Worm (Caenorhabditis elegans) whole organism, L4 larva: ENCODE results near the gene prx-3.

Source experiments
- D1046.2 ChIP-seq: fragments of 200-800 bp; sonication (Bioruptor generic); IDR thresholded peaks from 2 replicates; pipeline ENCODE4 v1.3.6; 2022; ENCODE audit warnings: missing genetic modification characterization, missing compliant biosample characterization
- F10B5.3 ChIP-seq: sonication (generic microtip); optimal IDR thresholded peaks from 2 replicates; lab custom pipeline; 2016; ENCODE audit warnings: mild to moderate bottlenecking, missing genetic modification characterization, missing compliant biosample characterization
- F26F4.8 ChIP-seq: fragments of 200-800 bp; sonication (Bioruptor generic); conservative IDR thresholded peaks from 2 replicates; pipeline ENCODE4 v1.3.6; 2022; ENCODE audit warnings: missing genetic modification characterization, missing compliant biosample characterization
- F37D6.2 ChIP-seq: sonication (generic microtip); optimal IDR thresholded peaks from 2 replicates; lab custom pipeline; 2016; ENCODE audit warnings: mild to moderate bottlenecking, missing genetic modification characterization, missing compliant biosample characterization
- R02D3.7 ChIP-seq: fragments of 150-350 bp; sonication (generic microtip); optimal IDR thresholded peaks from 3 replicates; lab custom pipeline; 2014; ENCODE audit warnings: missing biosample characterization, missing genetic modification characterization
- Y5F2A.4 ChIP-seq: fragments of 200-800 bp; sonication (Bioruptor generic); optimal IDR thresholded peaks from 2 replicates; lab custom pipeline; 2018; ENCODE audit warnings: mild to moderate bottlenecking, missing genetic modification characterization, missing compliant biosample characterization
- arid-1 ChIP-seq: fragments of 200-800 bp; sonication (Bioruptor generic); conservative IDR thresholded peaks from 2 replicates; pipeline ENCODE4 v1.3.6; 2022; ENCODE audit warnings: missing genetic modification reagents, missing genetic modification characterization, missing compliant biosample characterization
- ceh-32 ChIP-seq: sonication (generic microtip); optimal IDR thresholded peaks from 2 replicates; lab custom pipeline; 2016; ENCODE audit warnings: mild to moderate bottlenecking, missing genetic modification characterization, missing compliant biosample characterization; ENCODE audit not compliant: poor library complexity
- ceh-44 ChIP-seq: fragments of 200-800 bp; sonication (Bioruptor generic); IDR thresholded peaks from 2 replicates; pipeline ENCODE4 v1.3.6; 2022; ENCODE audit warnings: missing genetic modification reagents, missing genetic modification characterization, missing compliant biosample characterization
- ceh-82 ChIP-seq: sonication (generic microtip); optimal IDR thresholded peaks from 2 replicates; lab custom pipeline; 2017; ENCODE audit warnings: missing biosample characterization, missing genetic modification characterization
- ces-1 ChIP-seq: fragments of 150-350 bp; sonication (generic microtip); optimal IDR thresholded peaks from 4 replicates; lab custom pipeline; 2014; ENCODE audit warnings: missing biosample characterization, missing genetic modification reagents, missing genetic modification characterization
- daf-12 ChIP-seq: fragments of 150-350 bp; optimal IDR thresholded peaks from 2 replicates; lab custom pipeline; 2014; ENCODE audit warnings: missing biosample characterization, missing genetic modification reagents, missing genetic modification characterization
- daf-16 ChIP-seq, 3 experiments: sonication (generic microtip); optimal IDR thresholded peaks; 2 replicates each; lab custom pipeline; 2016 to 2017; ENCODE audit warnings: missing genetic modification characterization in 3 of 3, missing genetic modification reagents in 3 of 3, mild to moderate bottlenecking in 2 of 3, missing compliant biosample characterization in 2 of 3, missing biosample characterization in 1 of 3, moderate library complexity in 1 of 3
- daf-19 ChIP-seq: fragments of 200-800 bp; sonication (Bioruptor generic); conservative IDR thresholded peaks from 2 replicates; pipeline ENCODE4 v1.3.6; 2022; ENCODE audit warnings: missing genetic modification characterization, missing compliant biosample characterization
- daf-8 ChIP-seq: fragments of 200-800 bp; sonication (Bioruptor generic); IDR thresholded peaks from 2 replicates; pipeline ENCODE4 v1.3.6; 2022; ENCODE audit warnings: missing genetic modification characterization, missing compliant biosample characterization
- dmd-6 ChIP-seq: fragments of 200-800 bp; sonication (Bioruptor generic); IDR thresholded peaks from 2 replicates; pipeline ENCODE4 v1.3.6; 2022; ENCODE audit warnings: missing genetic modification reagents, missing genetic modification characterization, missing compliant biosample characterization
- dmd-9 ChIP-seq: fragments of 200-800 bp; sonication (Bioruptor generic); IDR thresholded peaks from 2 replicates; pipeline ENCODE4 v1.3.6; 2022; ENCODE audit warnings: missing genetic modification reagents, missing genetic modification characterization, missing compliant biosample characterization
- dve-1 ChIP-seq: sonication (generic microtip); optimal IDR thresholded peaks from 2 replicates; lab custom pipeline; 2017; ENCODE audit warnings: antibody characterized with exemption, mild to moderate bottlenecking, missing genetic modification characterization, missing compliant biosample characterization; ENCODE audit not compliant: insufficient read depth
- fkh-10 ChIP-seq: fragments of 150-350 bp; optimal IDR thresholded peaks from 2 replicates; lab custom pipeline; 2014; ENCODE audit warnings: missing biosample characterization, missing genetic modification reagents, missing genetic modification characterization
- fos-1 ChIP-seq: fragments of 150-350 bp; optimal IDR thresholded peaks from 2 replicates; lab custom pipeline; 2014; ENCODE audit warnings: missing biosample characterization, missing genetic modification characterization
- gei-8 ChIP-seq: fragments of 200-800 bp; sonication (Bioruptor generic); optimal IDR thresholded peaks from 2 replicates; lab custom pipeline; 2018; ENCODE audit warnings: mild to moderate bottlenecking, missing genetic modification characterization, missing compliant biosample characterization
- jun-1 ChIP-seq: fragments of 150-350 bp; optimal IDR thresholded peaks from 2 replicates; lab custom pipeline; 2014; ENCODE audit warnings: missing biosample characterization, missing genetic modification reagents, missing genetic modification characterization
- lim-7 ChIP-seq: fragments of 200-800 bp; sonication (Bioruptor generic); IDR thresholded peaks from 2 replicates; pipeline ENCODE4 v1.3.6; 2022; ENCODE audit warnings: missing genetic modification characterization, missing compliant biosample characterization
- lin-13 ChIP-seq: fragments of 150-350 bp; optimal IDR thresholded peaks from 2 replicates; lab custom pipeline; 2014; ENCODE audit warnings: missing biosample characterization, missing genetic modification reagents, missing genetic modification characterization
- lin-29 ChIP-seq: fragments of 200-800 bp; sonication (Bioruptor generic); IDR thresholded peaks from 2 replicates; pipeline ENCODE4 v1.3.6; 2022; ENCODE audit warnings: missing genetic modification reagents, missing genetic modification characterization, missing compliant biosample characterization
- lin-38 ChIP-seq: fragments of 200-800 bp; sonication (Bioruptor generic); IDR thresholded peaks from 2 replicates; pipeline ENCODE4 v1.3.6; 2022; ENCODE audit warnings: missing genetic modification reagents, missing genetic modification characterization, missing compliant biosample characterization
- lir-3 ChIP-seq: sonication (generic microtip); optimal IDR thresholded peaks from 2 replicates; lab custom pipeline; 2016; ENCODE audit warnings: mild to moderate bottlenecking, missing genetic modification characterization, missing compliant biosample characterization
- lsy-2 ChIP-seq, 2 experiments: fragments of 150-350 bp in 1 of 2; sonication (generic microtip) in 1 of 2; optimal IDR thresholded peaks; 2 replicates each; lab custom pipeline; 2014 to 2017; ENCODE audit warnings: missing biosample characterization in 2 of 2, missing genetic modification characterization in 2 of 2
- madf-9 ChIP-seq: fragments of 200-800 bp; sonication (Bioruptor generic); conservative IDR thresholded peaks from 2 replicates; pipeline ENCODE4 v1.3.6; 2022; ENCODE audit warnings: missing genetic modification reagents, missing genetic modification characterization, missing compliant biosample characterization
- mep-1 ChIP-seq: fragments of 150-350 bp; sonication (generic microtip); optimal IDR thresholded peaks from 3 replicates; lab custom pipeline; 2014; ENCODE audit warnings: missing biosample characterization, missing genetic modification characterization
- nhr-102 ChIP-seq: sonication (generic microtip); optimal IDR thresholded peaks from 2 replicates; lab custom pipeline; 2016; ENCODE audit warnings: mild to moderate bottlenecking, missing genetic modification characterization, moderate library complexity, missing compliant biosample characterization
- nhr-111 ChIP-seq: fragments of 200-800 bp; sonication (Bioruptor generic); optimal IDR thresholded peaks from 2 replicates; lab custom pipeline; 2018; ENCODE audit warnings: mild to moderate bottlenecking, missing genetic modification characterization, missing compliant biosample characterization
- nhr-28 ChIP-seq: fragments of 150-350 bp; optimal IDR thresholded peaks from 2 replicates; lab custom pipeline; 2014; ENCODE audit warnings: missing biosample characterization, missing genetic modification characterization
- nhr-41 ChIP-seq: fragments of 200-800 bp; sonication (Bioruptor generic); IDR thresholded peaks from 2 replicates; pipeline ENCODE4 v1.3.6; 2022; ENCODE audit warnings: missing genetic modification reagents, missing genetic modification characterization, missing compliant biosample characterization
- nhr-48 ChIP-seq: sonication (generic microtip); optimal IDR thresholded peaks from 2 replicates; lab custom pipeline; 2016; ENCODE audit warnings: mild to moderate bottlenecking, missing genetic modification characterization, missing compliant biosample characterization
- nhr-6 ChIP-seq: fragments of 150-350 bp; optimal IDR thresholded peaks from 2 replicates; lab custom pipeline; 2014; ENCODE audit warnings: missing biosample characterization, missing genetic modification characterization
- nhr-77 ChIP-seq: fragments of 150-350 bp; optimal IDR thresholded peaks from 2 replicates; lab custom pipeline; 2014; ENCODE audit warnings: missing biosample characterization, missing genetic modification characterization
- php-3 ChIP-seq: fragments of 200-800 bp; sonication (Bioruptor generic); IDR thresholded peaks from 2 replicates; pipeline ENCODE4 v1.3.6; 2022; ENCODE audit warnings: missing genetic modification reagents, missing genetic modification characterization, missing compliant biosample characterization
- pqm-1 ChIP-seq: sonication (generic microtip); optimal IDR thresholded peaks from 2 replicates; lab custom pipeline; 2017; ENCODE audit warnings: missing biosample characterization, missing genetic modification characterization
- saeg-2 ChIP-seq: fragments of 200-800 bp; sonication (Bioruptor generic); IDR thresholded peaks from 2 replicates; pipeline ENCODE4 v1.3.6; 2022; ENCODE audit warnings: missing genetic modification reagents, missing genetic modification characterization, missing compliant biosample characterization
- skn-1 ChIP-seq: fragments of 150-350 bp; optimal IDR thresholded peaks from 2 replicates; lab custom pipeline; 2014; ENCODE audit warnings: missing biosample characterization, missing genetic modification characterization
- snpc-1.2 ChIP-seq: fragments of 200-800 bp; sonication (Bioruptor generic); IDR thresholded peaks from 2 replicates; pipeline ENCODE4 v1.3.6; 2022; ENCODE audit warnings: missing genetic modification reagents, missing genetic modification characterization, missing compliant biosample characterization
- snpc-4 ChIP-seq: fragments of 150-350 bp; optimal IDR thresholded peaks from 2 replicates; lab custom pipeline; 2014; ENCODE audit warnings: missing biosample characterization, missing genetic modification characterization
- spr-1 ChIP-seq: sonication (generic microtip); optimal IDR thresholded peaks from 2 replicates; lab custom pipeline; 2016; ENCODE audit warnings: mild to moderate bottlenecking, missing genetic modification characterization, missing compliant biosample characterization
- tag-97 ChIP-seq: fragments of 200-800 bp; sonication (Bioruptor generic); IDR thresholded peaks from 2 replicates; pipeline ENCODE4 v1.3.6; 2022; ENCODE audit warnings: missing genetic modification characterization, missing compliant biosample characterization
- unc-39 ChIP-seq: sonication (generic microtip); optimal IDR thresholded peaks from 2 replicates; lab custom pipeline; 2017; ENCODE audit warnings: missing biosample characterization, missing genetic modification characterization
- zfp-2 ChIP-seq: sonication (generic microtip); optimal IDR thresholded peaks from 2 replicates; lab custom pipeline; 2016; ENCODE audit warnings: mild to moderate bottlenecking, missing genetic modification characterization, missing compliant biosample characterization
- zfp-3 ChIP-seq: fragments of 200-800 bp; sonication (Bioruptor generic); conservative IDR thresholded peaks from 2 replicates; pipeline ENCODE4 v1.3.6; 2022; ENCODE audit warnings: missing genetic modification reagents, missing genetic modification characterization, missing compliant biosample characterization
- zip-11 ChIP-seq: fragments of 200-800 bp; sonication (Bioruptor generic); IDR thresholded peaks from 2 replicates; pipeline ENCODE4 v1.3.6; 2022; ENCODE audit warnings: missing genetic modification characterization, missing compliant biosample characterization
- zip-2 ChIP-seq: fragments of 150-350 bp; optimal IDR thresholded peaks from 2 replicates; lab custom pipeline; 2014; ENCODE audit warnings: missing biosample characterization, missing genetic modification characterization

Gene prx-3

DNA sequence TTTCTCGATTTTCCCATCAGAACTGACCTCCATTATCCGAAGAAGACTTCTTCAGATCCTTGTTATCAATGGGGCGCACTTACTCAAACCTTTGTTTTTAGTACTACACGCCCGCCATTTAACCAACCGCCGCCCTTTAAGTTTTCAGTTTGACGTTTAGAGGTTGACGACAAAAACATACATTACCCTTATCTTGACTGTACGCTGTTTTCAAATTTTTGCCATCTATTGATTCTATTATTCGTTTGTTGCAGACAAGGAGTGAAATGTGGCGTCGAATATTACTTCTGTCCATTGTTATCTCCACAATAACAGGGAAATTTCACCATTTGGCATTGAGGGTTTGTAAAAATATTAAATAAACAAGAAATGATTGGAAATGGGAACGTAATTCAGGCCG, 19.7 kb downstream of the prx-3 start, which contains the start of gene C15H9.5 (continued):
- TF ChIP-seq ceh-82 (tag; lab: Kevin White, UChicago) = no peak
- no peak for TF ChIP-seq lin-29 (GFP tag; lab: Robert Waterston, UW)
- peak; percentile 56 for TF ChIP-seq dve-1 (tag; lab: Kevin White, UChicago)
- no peak for TF ChIP-seq ces-1 (GFP tag; lab: Kevin White, UChicago)
- TF ChIP-seq pqm-1 (tag; lab: Kevin White, UChicago) = peak; percentile 38
- no peak for TF ChIP-seq Y5F2A.4 (GFP tag; lab: Kevin White, UChicago)
- no peak for TF ChIP-seq zfp-3 (GFP tag; lab: Robert Waterston, UW)
- no peak for TF ChIP-seq dmd-6 (GFP tag; lab: Robert Waterston, UW)
- TF ChIP-seq arid-1 (GFP tag; lab: Robert Waterston, UW) = no peak
- TF ChIP-seq skn-1 (tag; lab: Kevin White, UChicago) = no peak
- no peak for TF ChIP-seq nhr-102 (tag; lab: Kevin White, UChicago)
- no peak for TF ChIP-seq php-3 (GFP tag; lab: Robert Waterston, UW)
- TF ChIP-seq dmd-9 (GFP tag; lab: Robert Waterston, UW) = no peak
- TF ChIP-seq fos-1 (tag; lab: Kevin White, UChicago) = no peak

DNA sequence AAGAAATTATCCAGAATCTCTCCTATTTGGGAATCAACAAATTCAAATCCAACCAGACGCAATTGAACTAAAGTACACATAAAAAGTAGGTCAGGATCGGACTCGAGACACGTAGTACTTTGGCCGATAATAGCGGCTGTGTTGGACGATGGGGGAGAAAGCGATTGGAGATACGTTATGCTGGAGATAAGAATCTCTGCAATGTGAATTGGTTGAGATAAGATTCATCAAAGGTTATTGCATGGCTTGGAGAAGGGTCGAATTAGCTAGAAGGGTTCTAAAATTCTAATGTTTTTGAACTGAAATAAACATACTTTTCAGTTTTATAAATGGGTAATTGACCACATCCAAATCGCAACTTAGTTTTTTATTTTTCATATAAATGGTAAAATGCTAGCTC, 20.2 kb downstream of the prx-3 start:
- TF ChIP-seq lin-38 (GFP tag; lab: Robert Waterston, UW) (no peak), arid-1 (GFP tag; lab: Robert Waterston, UW) (no peak), F37D6.2 (no peak), madf-9 (GFP tag; lab: Robert Waterston, UW) (no peak), gei-8 (no peak), ceh-82 (tag; lab: Kevin White, UChicago) (no peak), zip-11 (no peak), ceh-32 (no peak), spr-1 (tag; lab: Kevin White, UChicago) (no peak), F10B5.3 (tag; lab: Kevin White, UChicago) (no peak), nhr-6 (tag; lab: Kevin White, UChicago) (no peak), ceh-44 (no peak), F26F4.8 (GFP tag; lab: Robert Waterston, UW) (no peak), mep-1 (tag; lab: Kevin White, UChicago) (no peak), snpc-4 (tag; lab: Kevin White, UChicago) (no peak), unc-39 (no peak), nhr-111 (no peak), nhr-48 (tag; lab: Kevin White, UChicago) (no peak)

DNA sequence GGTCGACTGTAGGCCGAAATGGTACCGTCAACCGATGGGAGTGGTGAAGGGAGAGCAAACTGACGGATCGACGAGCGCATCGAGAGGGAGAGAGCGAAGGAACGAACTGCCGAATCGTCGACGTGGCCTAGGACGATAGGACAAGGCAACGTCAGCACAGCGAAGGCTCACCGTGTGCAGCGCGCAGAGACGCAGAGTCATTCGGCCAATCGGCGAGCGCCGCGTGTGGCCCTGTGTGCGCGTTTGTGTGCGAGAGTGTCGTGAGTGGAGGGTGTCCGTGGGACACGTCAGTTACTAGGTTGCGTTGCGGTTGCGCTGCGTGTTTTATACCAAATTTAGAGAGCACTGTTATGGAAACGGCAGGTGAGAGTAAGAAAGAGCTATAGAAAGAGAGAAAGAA, 20.8 kb downstream of the prx-3 start, which contains the start of gene hsp-3:
Gene hsp-3 (minus strand): TSS at position 158 of the 400 bp plus-strand sequence.
- TF ChIP-seq nhr-77 (tag; lab: Kevin White, UChicago) = peak; percentile 89
- no peak for TF ChIP-seq snpc-1.2 (GFP tag; lab: Robert Waterston, UW)
- TF ChIP-seq jun-1 = peak; percentile 92
- TF ChIP-seq lsy-2 (tag; optimal IDR thresholded peaks at IDR 0.05; lab: Kevin White, UChicago) = peak; percentile 90 to 96
- peak; percentile 95 for TF ChIP-seq D1046.2 (GFP tag; lab: Robert Waterston, UW)
- TF ChIP-seq daf-8 (GFP tag; lab: Robert Waterston, UW) = peak; percentile 79
- TF ChIP-seq lin-13 = peak; percentile 96
- TF ChIP-seq zip-2 = no peak
- no peak for TF ChIP-seq R02D3.7 (tag; lab: Kevin White, UChicago)
- TF ChIP-seq daf-12 (tag; lab: Kevin White, UChicago) = no peak
- TF ChIP-seq nhr-28 (tag; lab: Kevin White, UChicago) = peak; percentile 92
- TF ChIP-seq nhr-111 = no peak
- TF ChIP-seq daf-19 (GFP tag; lab: Robert Waterston, UW) = no peak
- TF ChIP-seq lir-3 (tag; lab: Kevin White, UChicago) = peak; percentile 63
- TF ChIP-seq zfp-2 (tag; lab: Kevin White, UChicago) = peak; percentile 74
- TF ChIP-seq lim-7 = 0 out of 2 replicates have a peak, but pooled peaks have one; percentile 50
- TF ChIP-seq tag-97 (GFP tag; lab: Robert Waterston, UW) = no peak
- peak; percentile 96 for TF ChIP-seq saeg-2 (GFP tag; lab: Robert Waterston, UW)
- TF ChIP-seq ceh-82 (tag; lab: Kevin White, UChicago) = no peak
- peak; percentile 97 for TF ChIP-seq nhr-41 (GFP tag; lab: Robert Waterston, UW)
- peak; percentile 91 for TF ChIP-seq fkh-10
- TF ChIP-seq daf-16 (GFP tag; optimal IDR thresholded peaks at IDR 0.05; lab: Kevin White, UChicago) = peak; percentile 69 to 91
- TF ChIP-seq daf-16 (tag; optimal IDR thresholded peaks at IDR 0.05; lab: Kevin White, UChicago) = peak; percentile 79
- TF ChIP-seq nhr-102 (tag; lab: Kevin White, UChicago) = peak; percentile 95
